Worm (Caenorhabditis elegans) whole organism, early embryonic: ENCODE results near the gene ZK622.4.

Source experiments
- B0310.2 ChIP-seq: sonication (generic microtip); optimal IDR thresholded peaks from 2 replicates; lab custom pipeline; 2016; ENCODE audit warnings: mild to moderate bottlenecking, missing genetic modification characterization, missing compliant biosample characterization
- F13C5.2 ChIP-seq: sonication (generic microtip); optimal IDR thresholded peaks from 2 replicates; lab custom pipeline; 2017; ENCODE audit warnings: mild to moderate bottlenecking, missing genetic modification characterization, inconsistent platforms, missing compliant biosample characterization
- aly-1 ChIP-seq: sonication (generic microtip); optimal IDR thresholded peaks from 2 replicates; lab custom pipeline; 2016; ENCODE audit warnings: missing genetic modification characterization, missing compliant biosample characterization
- ama-1 ChIP-seq: fragments of 150-350 bp; optimal IDR thresholded peaks from 2 replicates; lab custom pipeline; 2014
- ceh-13 ChIP-seq: fragments of 200-800 bp; sonication (Bioruptor generic); optimal IDR thresholded peaks from 2 replicates; lab custom pipeline; 2018; ENCODE audit warnings: mild to moderate bottlenecking, missing genetic modification characterization, missing compliant biosample characterization
- ceh-36 ChIP-seq: sonication (generic microtip); optimal IDR thresholded peaks from 2 replicates; lab custom pipeline; 2016; ENCODE audit warnings: missing genetic modification characterization, inconsistent platforms, missing compliant biosample characterization
- ets-7 ChIP-seq: sonication (generic microtip); optimal IDR thresholded peaks from 2 replicates; lab custom pipeline; 2016; ENCODE audit warnings: missing genotype, missing genetic modification characterization, missing compliant biosample characterization
- flt-1 ChIP-seq: fragments of 200-800 bp; sonication (Bioruptor generic); IDR thresholded peaks from 2 replicates; pipeline ENCODE4 v1.3.6; 2022; ENCODE audit warnings: missing genetic modification characterization, missing compliant biosample characterization
- hmbx-1 ChIP-seq: sonication (generic microtip); optimal IDR thresholded peaks from 2 replicates; lab custom pipeline; 2016; ENCODE audit warnings: mild to moderate bottlenecking, missing genetic modification characterization, missing compliant biosample characterization
- hmg-4 ChIP-seq: fragments of 200-800 bp; sonication (Bioruptor generic); optimal IDR thresholded peaks from 2 replicates; lab custom pipeline; 2018; ENCODE audit warnings: mild to moderate bottlenecking, missing genetic modification characterization, missing compliant biosample characterization
- hnd-1 ChIP-seq: sonication (generic microtip); optimal IDR thresholded peaks from 2 replicates; lab custom pipeline; 2016; ENCODE audit warnings: missing genetic modification characterization, missing compliant biosample characterization
- pes-1 ChIP-seq: fragments of 200-800 bp; sonication (Bioruptor generic); IDR thresholded peaks from 2 replicates; pipeline ENCODE4 v1.3.6; 2022; ENCODE audit warnings: missing genetic modification reagents, missing genetic modification characterization, missing compliant biosample characterization
- scrt-1 ChIP-seq: fragments of 200-800 bp; sonication (Bioruptor generic); IDR thresholded peaks from 2 replicates; pipeline ENCODE4 v1.3.6; 2022; ENCODE audit warnings: missing genetic modification characterization, missing compliant biosample characterization
- sea-1 ChIP-seq: fragments of 200-800 bp; sonication (Bioruptor generic); conservative IDR thresholded peaks from 2 replicates; pipeline ENCODE4 v1.3.6; 2022; ENCODE audit warnings: missing genetic modification characterization, missing compliant biosample characterization
- tbx-11 ChIP-seq: fragments of 200-800 bp; sonication (Bioruptor generic); IDR thresholded peaks from 2 replicates; pipeline ENCODE4 v1.3.6; 2022; ENCODE audit warnings: missing genetic modification characterization, missing compliant biosample characterization
- tbx-37 ChIP-seq: fragments of 200-800 bp; sonication (Bioruptor generic); conservative IDR thresholded peaks from 2 replicates; pipeline ENCODE4 v1.3.6; 2022; ENCODE audit warnings: missing genetic modification reagents, missing genetic modification characterization, missing compliant biosample characterization
- tra-4 ChIP-seq: sonication (generic microtip); optimal IDR thresholded peaks from 2 replicates; lab custom pipeline; 2017; ENCODE audit warnings: missing genetic modification characterization, missing compliant biosample characterization

ZK622.4 gene

ce11 chrII:5292226-5292752 is at the start of gene ZK622.4:
Gene ZK622.4, plus strand, starts transcription at chrII:5292702.
- peak; percentile 81 for TF ChIP-seq hnd-1
- TF ChIP-seq F13C5.2 (tag; lab: Kevin White, UChicago) = peak; percentile 91
- TF ChIP-seq ceh-13 (GFP tag; lab: Kevin White, UChicago) = peak; percentile 88
- TF ChIP-seq aly-1 (tag; lab: Kevin White, UChicago) = peak; percentile 86
- TF ChIP-seq flt-1 (GFP tag; lab: Robert Waterston, UW) = peak; percentile 93
- peak; percentile 81 for TF ChIP-seq tbx-37
- peak; percentile 91 for TF ChIP-seq sea-1
- peak; percentile 75 for TF ChIP-seq tra-4
- TF ChIP-seq scrt-1 = peak; percentile 90
- no peak for TF ChIP-seq ama-1 (lab: Kevin White, UChicago)
- peak; percentile 75 for TF ChIP-seq B0310.2 (tag; lab: Kevin White, UChicago)
- peak; percentile 72 for TF ChIP-seq ets-7 (tag; lab: Kevin White, UChicago)
- TF ChIP-seq tbx-11 (GFP tag; lab: Robert Waterston, UW) = peak; percentile 88
- peak; percentile 94 for TF ChIP-seq pes-1 (GFP tag; lab: Robert Waterston, UW)
- TF ChIP-seq hmg-4 (GFP tag; lab: Kevin White, UChicago) = peak; percentile 95
- TF ChIP-seq ceh-36 (tag; lab: Kevin White, UChicago) = peak; percentile 82
- peak; percentile 73 for TF ChIP-seq hmbx-1 (tag; lab: Kevin White, UChicago)

- no peak for TF ChIP-seq sea-1
- no peak for TF ChIP-seq pes-1 (GFP tag; lab: Robert Waterston, UW)
- TF ChIP-seq ceh-13 (GFP tag; lab: Kevin White, UChicago) = no peak
- no peak for TF ChIP-seq tbx-37
- no peak for TF ChIP-seq hmg-4 (GFP tag; lab: Kevin White, UChicago)
- no peak for TF ChIP-seq tbx-11 (GFP tag; lab: Robert Waterston, UW)
These were observed 45.6 kb upstream of the ZK622.4 start, which contains the start of gene ptr-6 for ce11 chrII:5246791-5247361. Gene ptr-6, minus strand, starts transcription at chrII:5246837.

- TF ChIP-seq scrt-1 (no peak), hmbx-1 (tag; lab: Kevin White, UChicago) (no peak), tbx-37 (no peak), hmg-4 (GFP tag; lab: Kevin White, UChicago) (no peak), tbx-11 (GFP tag; lab: Robert Waterston, UW) (no peak), ceh-13 (GFP tag; lab: Kevin White, UChicago) (no peak), pes-1 (GFP tag; lab: Robert Waterston, UW) (no peak), B0310.2 (tag; lab: Kevin White, UChicago) (no peak), F13C5.2 (tag; lab: Kevin White, UChicago) (no peak), aly-1 (tag; lab: Kevin White, UChicago) (no peak), ceh-36 (tag; lab: Kevin White, UChicago) (no peak), sea-1 (no peak), hnd-1 (no peak), tra-4 (no peak), ets-7 (tag; lab: Kevin White, UChicago) (no peak), ama-1 (lab: Kevin White, UChicago) (no peak)
These were observed 37.1 kb upstream of the ZK622.4 start, which contains the start of gene frpr-4 for ce11 chrII:5255435-5255834. Gene frpr-4, minus strand, starts transcription at chrII:5255535.

ce11 chrII:5264650-5265049 is 27.9 kb upstream of the ZK622.4 start:
- TF ChIP-seq ets-7 (tag; lab: Kevin White, UChicago) (no peak), pes-1 (GFP tag; lab: Robert Waterston, UW) (no peak), hnd-1 (no peak), tbx-11 (GFP tag; lab: Robert Waterston, UW) (no peak), B0310.2 (tag; lab: Kevin White, UChicago) (no peak), sea-1 (no peak), flt-1 (GFP tag; lab: Robert Waterston, UW) (no peak), hmg-4 (GFP tag; lab: Kevin White, UChicago) (no peak), tra-4 (no peak), aly-1 (tag; lab: Kevin White, UChicago) (no peak), ceh-13 (GFP tag; lab: Kevin White, UChicago) (no peak), scrt-1 (no peak), F13C5.2 (tag; lab: Kevin White, UChicago) (no peak), hmbx-1 (tag; lab: Kevin White, UChicago) (no peak), ceh-36 (tag; lab: Kevin White, UChicago) (no peak), tbx-37 (no peak), ama-1 (lab: Kevin White, UChicago) (no peak)

ce11 chrII:5268977-5269376 is 23.5 kb upstream of the ZK622.4 start:
- no peak for TF ChIP-seq ceh-36 (tag; lab: Kevin White, UChicago)
- no peak for TF ChIP-seq pes-1 (GFP tag; lab: Robert Waterston, UW)
- no peak for TF ChIP-seq hmg-4 (GFP tag; lab: Kevin White, UChicago)
- no peak for TF ChIP-seq ets-7 (tag; lab: Kevin White, UChicago)
- TF ChIP-seq ceh-13 (GFP tag; lab: Kevin White, UChicago) = no peak
- no peak for TF ChIP-seq scrt-1
- TF ChIP-seq tbx-37 = no peak
- no peak for TF ChIP-seq tbx-11 (GFP tag; lab: Robert Waterston, UW)
- TF ChIP-seq F13C5.2 (tag; lab: Kevin White, UChicago) = no peak
- no peak for TF ChIP-seq aly-1 (tag; lab: Kevin White, UChicago)
- no peak for TF ChIP-seq hmbx-1 (tag; lab: Kevin White, UChicago)
- no peak for TF ChIP-seq B0310.2 (tag; lab: Kevin White, UChicago)
- no peak for TF ChIP-seq hnd-1
- TF ChIP-seq sea-1 = no peak
- no peak for TF ChIP-seq flt-1 (GFP tag; lab: Robert Waterston, UW)
- no peak for TF ChIP-seq tra-4
- no peak for TF ChIP-seq ama-1 (lab: Kevin White, UChicago)

ce11 chrII:5271729-5272322 is 20.7 kb upstream of the ZK622.4 start, which contains the start of gene drn-1:
Gene drn-1, minus strand, starts transcription at chrII:5271845.
- no peak for TF ChIP-seq flt-1 (GFP tag; lab: Robert Waterston, UW)
- TF ChIP-seq pes-1 (GFP tag; lab: Robert Waterston, UW) = no peak
- no peak for TF ChIP-seq hnd-1
- no peak for TF ChIP-seq tbx-11 (GFP tag; lab: Robert Waterston, UW)
- TF ChIP-seq ama-1 (lab: Kevin White, UChicago) = no peak
- TF ChIP-seq F13C5.2 (tag; lab: Kevin White, UChicago) = no peak
- TF ChIP-seq scrt-1 = no peak
- TF ChIP-seq aly-1 (tag; lab: Kevin White, UChicago) = no peak
